Fruit fly (Drosophila melanogaster) whole organism, embryonic: ENCODE data around the gene CG10165.

Experiments used
- CG1024 ChIP-seq: fragments of 200-800 bp; sonication (Bioruptor generic); IDR thresholded peaks from 2 replicates; pipeline ENCODE4 v1.3.6; 2022; ENCODE audit warnings: missing biosample characterization, missing genetic modification characterization
- CG15601 ChIP-seq: fragments of 200-800 bp; sonication (Bioruptor generic); optimal IDR thresholded peaks from 3 replicates; lab custom pipeline; 2019; ENCODE audit warnings: missing biosample characterization, mild to moderate bottlenecking, missing genetic modification characterization, moderate library complexity
- CG17328 ChIP-seq: fragments of 200-800 bp; sonication (Bioruptor generic); IDR thresholded peaks from 2 replicates; pipeline ENCODE4 v1.3.6; 2022; ENCODE audit warnings: missing biosample characterization, missing genetic modification characterization
- CG17361 ChIP-seq: fragments of 200-800 bp; sonication (Bioruptor generic); IDR thresholded peaks from 3 replicates; pipeline ENCODE4 v1.3.6; 2022; ENCODE audit warnings: missing biosample characterization, missing genetic modification characterization
- CG2712 ChIP-seq: fragments of 200-800 bp; optimal IDR thresholded peaks from 3 replicates; lab custom pipeline; 2019; ENCODE audit warnings: missing biosample characterization, mild to moderate bottlenecking, missing genetic modification characterization, moderate library complexity
- CG31441 ChIP-seq: fragments of 200-800 bp; sonication (Bioruptor generic); IDR thresholded peaks from 2 replicates; pipeline ENCODE4 v1.3.6; 2022; ENCODE audit warnings: missing biosample characterization, missing genetic modification characterization
- CG3847 ChIP-seq: fragments of 200-800 bp; sonication (Bioruptor generic); IDR thresholded peaks from 2 replicates; pipeline ENCODE4 v1.3.6; 2022; ENCODE audit warnings: missing biosample characterization, missing genetic modification characterization
- CG7987 ChIP-seq: fragments of 200-800 bp; sonication (Bioruptor generic); optimal IDR thresholded peaks from 2 replicates; lab custom pipeline; 2018; ENCODE audit warnings: missing biosample characterization, mild to moderate bottlenecking, missing genetic modification characterization, moderate library complexity
- CG9609 ChIP-seq: fragments of 200-800 bp; sonication (Bioruptor generic); optimal IDR thresholded peaks from 3 replicates; lab custom pipeline; 2016; ENCODE audit warnings: missing biosample characterization, missing genetic modification characterization
- D ChIP-seq, 2 experiments: fragments of 200-800 bp in 1 of 2; fragments of >200 bp in 1 of 2; sonication (Bioruptor generic) in 1 of 2; optimal IDR thresholded peaks; 2 replicates in 1 of 2; 3 replicates in 1 of 2; lab custom pipeline; 2017; ENCODE audit warnings: mild to moderate bottlenecking in 1 of 2, missing biosample characterization in 1 of 2, missing genetic modification characterization in 1 of 2, missing genetic modification reagents in 1 of 2
- Dbx ChIP-seq: fragments of 200-800 bp; sonication (Bioruptor generic); IDR thresholded peaks from 3 replicates; pipeline ENCODE4 v1.3.6; 2022; ENCODE audit warnings: missing biosample characterization, missing genetic modification characterization
- Deaf1 ChIP-seq: fragments of 200-800 bp; optimal IDR thresholded peaks from 3 replicates; lab custom pipeline; 2019; ENCODE audit warnings: missing biosample characterization, mild to moderate bottlenecking, missing genetic modification characterization, moderate library complexity
- Doc2 ChIP-seq: fragments of 200-800 bp; sonication (Bioruptor generic); IDR thresholded peaks from 2 replicates; pipeline ENCODE4 v1.3.6; 2022; ENCODE audit warnings: missing biosample characterization, missing genetic modification characterization
- Doc3 ChIP-seq: fragments of 200-800 bp; sonication (Bioruptor generic); IDR thresholded peaks from 3 replicates; pipeline ENCODE4 v1.3.6; 2022; ENCODE audit warnings: missing biosample characterization, missing genetic modification characterization; ENCODE audit not compliant: partially characterized antibody
- E2f2 ChIP-seq: fragments of 200-800 bp; sonication (Bioruptor generic); IDR thresholded peaks from 2 replicates; pipeline ENCODE4 v1.3.6; 2022; ENCODE audit warnings: missing biosample characterization, missing genetic modification characterization
- Hmx ChIP-seq: fragments of 200-800 bp; sonication (Bioruptor generic); optimal IDR thresholded peaks from 2 replicates; lab custom pipeline; 2016; ENCODE audit warnings: missing biosample characterization, missing genetic modification characterization
- Hr39 ChIP-seq: fragments of >200 bp; optimal IDR thresholded peaks from 2 replicates; lab custom pipeline; 2017
- Med ChIP-seq: fragments of 200-800 bp; sonication (Bioruptor generic); peaks from one replicate; lab custom pipeline; 2016; ENCODE audit warnings: missing biosample characterization, missing genetic modification characterization, mild to moderate bottlenecking, inconsistent platforms, moderate library complexity
- Nf-YA ChIP-seq: fragments of 200-800 bp; sonication (Bioruptor generic); IDR thresholded peaks from 2 replicates; pipeline ENCODE4 v1.3.6; 2022; ENCODE audit warnings: missing biosample characterization, missing genetic modification characterization
- Oaz ChIP-seq: fragments of 200-800 bp; sonication (Bioruptor generic); IDR thresholded peaks from 2 replicates; pipeline ENCODE4 v1.3.6; 2022; ENCODE audit warnings: missing biosample characterization, missing genetic modification characterization
- Spps ChIP-seq: fragments of 200-800 bp; sonication (Bioruptor generic); optimal IDR thresholded peaks from 2 replicates; lab custom pipeline; 2018; ENCODE audit warnings: missing biosample characterization, mild to moderate bottlenecking, missing genetic modification characterization
- Ssrp ChIP-seq: fragments of 200-800 bp; sonication (Bioruptor generic); optimal IDR thresholded peaks from 2 replicates; lab custom pipeline; 2018; ENCODE audit warnings: missing biosample characterization, mild to moderate bottlenecking, missing genetic modification characterization, moderate library complexity
- TFAM ChIP-seq: fragments of 200-800 bp; sonication (Bioruptor generic); optimal IDR thresholded peaks from 2 replicates; lab custom pipeline; 2017; ENCODE audit warnings: missing biosample characterization, missing genetic modification characterization, inconsistent platforms
- bowl ChIP-seq: fragments of 200-800 bp; sonication (Bioruptor generic); IDR thresholded peaks from 2 replicates; pipeline ENCODE4 v1.3.6; 2022; ENCODE audit warnings: missing biosample characterization, missing genetic modification characterization
- br ChIP-seq: fragments of >200 bp; optimal IDR thresholded peaks from 2 replicates; lab custom pipeline; 2017
- bsh ChIP-seq, 2 experiments: fragments of 200-800 bp; sonication (Bioruptor generic); optimal IDR thresholded peaks; 2 replicates each; lab custom pipeline; 2017 to 2018; ENCODE audit warnings: mild to moderate bottlenecking in 2 of 2, missing biosample characterization in 2 of 2, missing genetic modification characterization in 2 of 2, moderate library complexity in 1 of 2
- caup ChIP-seq: fragments of 200-800 bp; sonication (Bioruptor generic); optimal IDR thresholded peaks from 3 replicates; lab custom pipeline; 2017; ENCODE audit warnings: missing biosample characterization, mild to moderate bottlenecking, missing genetic modification characterization, moderate library complexity; ENCODE audit not compliant: severe bottlenecking
- chif ChIP-seq, 2 experiments: fragments of 200-800 bp; sonication (Bioruptor generic); optimal IDR thresholded peaks; 3 replicates each; lab custom pipeline; 2016; ENCODE audit warnings: missing biosample characterization in 2 of 2, missing genetic modification characterization in 2 of 2
- croc ChIP-seq: fragments of 200-800 bp; sonication (Bioruptor generic); conservative IDR thresholded peaks from 3 replicates; pipeline ENCODE4 v1.3.6; 2022; ENCODE audit warnings: missing biosample characterization, missing genetic modification characterization
- dati ChIP-seq: fragments of 200-800 bp; sonication (Bioruptor generic); IDR thresholded peaks from 2 replicates; pipeline ENCODE4 v1.3.6; 2022; ENCODE audit warnings: missing biosample characterization, missing genetic modification characterization
- dpn ChIP-seq, 2 experiments: fragments of 200-800 bp; sonication (Bioruptor generic); optimal IDR thresholded peaks; 3 replicates each; lab custom pipeline; 2016; ENCODE audit warnings: missing biosample characterization in 2 of 2, missing genetic modification characterization in 2 of 2
- fd96Cb ChIP-seq: fragments of 200-800 bp; sonication (Bioruptor generic); optimal IDR thresholded peaks from 2 replicates; lab custom pipeline; 2018; ENCODE audit warnings: missing biosample characterization, mild to moderate bottlenecking, missing genetic modification characterization, moderate library complexity
- gcm ChIP-seq: fragments of 200-800 bp; sonication (Bioruptor generic); optimal IDR thresholded peaks from 2 replicates; lab custom pipeline; 2019; ENCODE audit warnings: missing biosample characterization, mild to moderate bottlenecking, missing genetic modification characterization, moderate library complexity
- gsb-n ChIP-seq: fragments of 200-800 bp; sonication (Bioruptor generic); optimal IDR thresholded peaks from 3 replicates; lab custom pipeline; 2018; ENCODE audit warnings: missing biosample characterization, mild to moderate bottlenecking, missing genetic modification characterization
- kah ChIP-seq: fragments of 200-800 bp; sonication (Bioruptor generic); optimal IDR thresholded peaks from 2 replicates; lab custom pipeline; 2018; ENCODE audit warnings: missing biosample characterization, mild to moderate bottlenecking, missing genetic modification characterization
- lilli ChIP-seq: fragments of 200-800 bp; sonication (Bioruptor generic); optimal IDR thresholded peaks from 3 replicates; lab custom pipeline; 2016; ENCODE audit warnings: missing biosample characterization, missing genetic modification characterization
- lmd ChIP-seq: fragments of 200-800 bp; sonication (Bioruptor generic); IDR thresholded peaks from 2 replicates; pipeline ENCODE4 v1.3.6; 2022; ENCODE audit warnings: missing biosample characterization, missing genetic modification characterization
- nom ChIP-seq: fragments of 200-800 bp; sonication (Bioruptor generic); optimal IDR thresholded peaks from 2 replicates; lab custom pipeline; 2017; ENCODE audit warnings: missing biosample characterization, missing genetic modification characterization, mild to moderate bottlenecking, moderate library complexity, missing genetic modification reagents
- pan ChIP-seq, 4 experiments: fragments of >200 bp in 3 of 4; fragments of 200-800 bp in 1 of 4; sonication (Bioruptor generic) in 1 of 4; optimal IDR thresholded peaks in 3 of 4; IDR thresholded peaks in 1 of 4; 2 replicates each; pipeline versions ENCODE4 v1.3.6 to Lab custom; 2017 to 2022; ENCODE audit warnings: missing biosample characterization in 2 of 4, missing genetic modification characterization in 2 of 4, mixed read lengths in 1 of 4
- sd ChIP-seq: fragments of 200-800 bp; sonication (Bioruptor generic); optimal IDR thresholded peaks from 3 replicates; lab custom pipeline; 2018; ENCODE audit warnings: missing biosample characterization, mild to moderate bottlenecking, missing genetic modification characterization, moderate library complexity
- sens-2 ChIP-seq: fragments of 200-800 bp; sonication (Bioruptor generic); IDR thresholded peaks from 2 replicates; pipeline ENCODE4 v1.3.6; 2022; ENCODE audit warnings: missing biosample characterization, missing genetic modification characterization
- sim ChIP-seq: fragments of 200-800 bp; sonication (Bioruptor generic); IDR thresholded peaks from 2 replicates; pipeline ENCODE4 v1.3.6; 2022; ENCODE audit warnings: missing biosample characterization, missing genetic modification characterization
- slp2 ChIP-seq: fragments of 200-800 bp; sonication (Bioruptor generic); optimal IDR thresholded peaks from 2 replicates; lab custom pipeline; 2016; ENCODE audit warnings: missing biosample characterization, missing genetic modification characterization
- ssp ChIP-seq: fragments of 200-800 bp; sonication (Bioruptor generic); IDR thresholded peaks from 2 replicates; pipeline ENCODE4 v1.3.6; 2022; ENCODE audit warnings: missing biosample characterization, missing genetic modification characterization
- sug ChIP-seq: fragments of 200-800 bp; optimal IDR thresholded peaks from 2 replicates; lab custom pipeline; 2019; ENCODE audit warnings: missing biosample characterization, mild to moderate bottlenecking, missing genetic modification characterization, moderate library complexity
- tll ChIP-seq, 2 experiments: fragments of 200-800 bp in 1 of 2; fragments of >200 bp in 1 of 2; sonication (Bioruptor generic) in 1 of 2; optimal IDR thresholded peaks; 2 replicates each; lab custom pipeline; 2017 to 2019; ENCODE audit warnings: missing biosample characterization in 2 of 2, missing genetic modification characterization in 2 of 2, mild to moderate bottlenecking in 1 of 2, moderate library complexity in 1 of 2
- tup ChIP-seq: fragments of 200-800 bp; sonication (Bioruptor generic); optimal IDR thresholded peaks from 2 replicates; lab custom pipeline; 2016; ENCODE audit warnings: missing biosample characterization, mild to moderate bottlenecking, missing genetic modification characterization, moderate library complexity
- unpg ChIP-seq: fragments of 200-800 bp; sonication (Bioruptor generic); optimal IDR thresholded peaks from 3 replicates; lab custom pipeline; 2018; ENCODE audit warnings: missing biosample characterization, mild to moderate bottlenecking, missing genetic modification characterization, moderate library complexity
- wor ChIP-seq: fragments of 200-800 bp; sonication (Bioruptor generic); IDR thresholded peaks from 2 replicates; pipeline ENCODE4 v1.3.6; 2022; ENCODE audit warnings: missing biosample characterization, missing genetic modification characterization
- yki ChIP-seq: fragments of >200 bp; optimal IDR thresholded peaks from 3 replicates; lab custom pipeline; 2018
- zen ChIP-seq: fragments of 200-800 bp; sonication (Bioruptor generic); optimal IDR thresholded peaks from 3 replicates; lab custom pipeline; 2018; ENCODE audit warnings: missing biosample characterization, mild to moderate bottlenecking, missing genetic modification characterization, moderate library complexity

CG10165 gene

DNA sequence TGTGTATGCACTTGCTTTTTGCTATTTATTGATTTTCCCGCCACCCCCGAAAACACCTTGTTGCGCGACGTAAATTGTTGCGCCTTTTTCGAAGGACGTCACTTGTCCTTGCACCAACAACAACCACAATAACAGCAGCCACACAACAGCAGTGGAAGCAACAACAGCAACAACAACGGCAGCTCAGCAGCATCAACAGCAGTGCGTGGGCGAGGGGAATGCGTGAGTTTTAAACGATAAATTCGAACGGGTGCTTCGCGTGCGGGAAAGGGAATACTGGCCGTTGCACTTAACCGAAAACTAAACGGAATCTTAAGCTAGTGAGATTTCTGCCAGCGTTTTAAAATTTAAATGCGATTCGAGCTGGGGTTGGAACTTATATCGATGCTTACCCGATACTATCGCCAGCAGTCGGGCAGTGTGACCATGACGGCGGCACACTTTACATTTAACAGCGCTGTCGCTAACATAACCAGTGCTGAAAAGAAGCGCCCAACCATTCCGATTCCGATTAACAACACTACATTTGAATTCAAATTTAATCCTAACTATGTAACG, 21.7 kb downstream of the CG10165 start, which contains the start of gene cyst (continued):
- peak; percentile 39 to 54 for TF ChIP-seq dpn (GFP tag; optimal IDR thresholded peaks at IDR 0.05; lab: Kevin White, UChicago)
- TF ChIP-seq CG9609, result peak; percentile 37
- no peak for TF ChIP-seq Oaz (GFP tag; lab: Robert Waterston, UW)
- TF ChIP-seq sug (tag; lab: Kevin White, UChicago), result peak; percentile 21
- no peak for TF ChIP-seq fd96Cb (tag; lab: Kevin White, UChicago)
- TF ChIP-seq slp2, result no peak
- no peak for TF ChIP-seq TFAM
- TF ChIP-seq Spps (tag; lab: Kevin White, UChicago), result no peak
- TF ChIP-seq CG7987 (GFP tag; lab: Kevin White, UChicago), result no peak
- no peak for TF ChIP-seq Hr39 (lab: Kevin White, UChicago)
- TF ChIP-seq Dbx (GFP tag; lab: Robert Waterston, UW), result peak; percentile 68; the same call in 1 of the 3 replicates
- no peak for TF ChIP-seq Nf-YA
- no peak for TF ChIP-seq CG31441
- no peak for TF ChIP-seq zen
- TF ChIP-seq CG3847 (GFP tag; lab: Robert Waterston, UW), result peak; percentile 82
- TF ChIP-seq D (optimal IDR thresholded peaks at IDR 0.05; lab: Kevin White, UChicago), result peak; percentile 52
- TF ChIP-seq D (GFP tag; optimal IDR thresholded peaks at IDR 0.05; lab: Kevin White, UChicago), result no peak
- TF ChIP-seq sens-2, result no peak
- TF ChIP-seq caup (GFP tag; lab: Kevin White, UChicago), result no peak
- 0 out of 2 replicates have a peak, but pooled peaks have one; percentile 21 for TF ChIP-seq ssp (GFP tag; lab: Robert Waterston, UW)
- peak; percentile 92 for TF ChIP-seq Doc3
- no peak for TF ChIP-seq Doc2 (GFP tag; lab: Robert Waterston, UW)
- TF ChIP-seq bsh (GFP tag; optimal IDR thresholded peaks at IDR 0.05; lab: Kevin White, UChicago), result no peak
- peak; percentile 90 for TF ChIP-seq Med
- peak; percentile 64 for TF ChIP-seq sd (tag; lab: Kevin White, UChicago)
- TF ChIP-seq Ssrp, result no peak
- TF ChIP-seq nom (GFP tag; lab: Kevin White, UChicago), result no peak
- no peak for TF ChIP-seq Hmx (GFP tag; lab: Kevin White, UChicago)
- TF ChIP-seq kah (GFP tag; lab: Kevin White, UChicago), result no peak
- TF ChIP-seq CG15601 (tag; lab: Kevin White, UChicago), result no peak
- TF ChIP-seq tll (GFP tag; optimal IDR thresholded peaks at IDR 0.05; lab: Kevin White, UChicago), result no peak
- TF ChIP-seq chif (GFP tag; optimal IDR thresholded peaks at IDR 0.05; lab: Kevin White, UChicago), result no peak
- no peak for TF ChIP-seq gsb-n (tag; lab: Kevin White, UChicago)
- TF ChIP-seq Deaf1, result no peak
- TF ChIP-seq CG17328 (GFP tag; lab: Robert Waterston, UW), result no peak
- TF ChIP-seq sim (GFP tag; lab: Robert Waterston, UW), result no peak
- no peak for TF ChIP-seq gcm (GFP tag; lab: Kevin White, UChicago)
- TF ChIP-seq yki (lab: Kevin White, UChicago), result no peak
- no peak; the same call in 1 of the 2 replicates for TF ChIP-seq lmd (GFP tag; lab: Robert Waterston, UW)
- no peak for TF ChIP-seq croc (GFP tag; lab: Robert Waterston, UW)
- no peak for TF ChIP-seq CG1024 (GFP tag; lab: Robert Waterston, UW)
- no peak for TF ChIP-seq unpg (GFP tag; lab: Kevin White, UChicago)
- TF ChIP-seq br, result no peak
- TF ChIP-seq pan (optimal IDR thresholded peaks at IDR 0.05; lab: Kevin White, UChicago), result no peak
- no peak for TF ChIP-seq pan (GFP tag; optimal IDR thresholded peaks at IDR 0.05 in 1 of 2, IDR thresholded peaks at IDR 0.05 in 1 of 2)
- no peak for TF ChIP-seq dati (GFP tag; lab: Robert Waterston, UW)
- TF ChIP-seq E2f2 (GFP tag; lab: Robert Waterston, UW), result peak; percentile 86
- TF ChIP-seq bowl, result no peak
- TF ChIP-seq wor (GFP tag; lab: Robert Waterston, UW), result no peak
- no peak for TF ChIP-seq CG2712 (tag; lab: Kevin White, UChicago)
- peak; percentile 53 for TF ChIP-seq lilli (GFP tag; lab: Kevin White, UChicago)
- no peak for TF ChIP-seq tup
- no peak for TF ChIP-seq CG17361 (GFP tag; lab: Robert Waterston, UW)
